Fruit fly (Drosophila melanogaster) whole organism, embryonic: ENCODE results near the gene CG42819.

Experiments
- Ada2b ChIP-seq: fragments of 200-800 bp; sonication (Bioruptor generic); IDR thresholded peaks from 2 replicates; pipeline ENCODE4 v1.3.6; 2022; ENCODE audit warnings: missing biosample characterization, missing genetic modification characterization
- B-H1 ChIP-seq: fragments of 200-800 bp; sonication (Bioruptor generic); IDR thresholded peaks from 3 replicates; pipeline ENCODE4 v1.3.6; 2022; ENCODE audit warnings: missing biosample characterization, missing genetic modification characterization
- Bgb ChIP-seq: fragments of 200-800 bp; sonication (Bioruptor generic); IDR thresholded peaks from 2 replicates; pipeline ENCODE4 v1.3.6; 2022; ENCODE audit warnings: missing biosample characterization, missing genetic modification characterization; ENCODE audit not compliant: partially characterized antibody
- Bteb2 ChIP-seq: fragments of 200-800 bp; sonication (Bioruptor generic); optimal IDR thresholded peaks from 2 replicates; lab custom pipeline; 2016; ENCODE audit warnings: missing biosample characterization, missing genetic modification characterization
- CG10267 ChIP-seq: fragments of 200-800 bp; sonication (Bioruptor generic); optimal IDR thresholded peaks from 2 replicates; lab custom pipeline; 2018; ENCODE audit warnings: missing biosample characterization, mild to moderate bottlenecking, missing genetic modification characterization, moderate library complexity
- CG11560 ChIP-seq: fragments of 200-800 bp; sonication (Bioruptor generic); IDR thresholded peaks from 3 replicates; pipeline ENCODE4 v1.3.6; 2022; ENCODE audit warnings: missing biosample characterization, missing genetic modification characterization
- CG13287 ChIP-seq: fragments of 200-800 bp; sonication (Bioruptor generic); IDR thresholded peaks from 2 replicates; pipeline ENCODE4 v1.3.6; 2022; ENCODE audit warnings: missing biosample characterization, missing genetic modification characterization; ENCODE audit not compliant: partially characterized antibody
- CG13296 ChIP-seq: fragments of 200-800 bp; sonication (Bioruptor generic); optimal IDR thresholded peaks from 3 replicates; lab custom pipeline; 2018; ENCODE audit warnings: missing biosample characterization, mild to moderate bottlenecking, missing genetic modification characterization
- CG14710 ChIP-seq: fragments of 200-800 bp; sonication (Bioruptor generic); optimal IDR thresholded peaks from 3 replicates; lab custom pipeline; 2019; ENCODE audit warnings: missing biosample characterization, mild to moderate bottlenecking, missing genetic modification characterization, moderate library complexity
- CG14860 ChIP-seq: fragments of 200-800 bp; sonication (Bioruptor generic); IDR thresholded peaks from 3 replicates; pipeline ENCODE4 v1.3.6; 2022; ENCODE audit warnings: missing biosample characterization, missing genetic modification characterization; ENCODE audit not compliant: partially characterized antibody
- CG17359 ChIP-seq: fragments of 200-800 bp; sonication (Bioruptor generic); optimal IDR thresholded peaks from 3 replicates; lab custom pipeline; 2018; ENCODE audit warnings: missing biosample characterization, mild to moderate bottlenecking, missing genetic modification characterization, moderate library complexity
- CG17912 ChIP-seq: fragments of 200-800 bp; sonication (Bioruptor generic); optimal IDR thresholded peaks from 2 replicates; lab custom pipeline; 2018; ENCODE audit warnings: missing biosample characterization, mild to moderate bottlenecking, missing genetic modification characterization
- CG18011 ChIP-seq: fragments of 200-800 bp; sonication (Bioruptor generic); optimal IDR thresholded peaks from 2 replicates; lab custom pipeline; 2017; ENCODE audit warnings: missing biosample characterization, missing genetic modification characterization, mild to moderate bottlenecking, moderate library complexity, missing genotype
- CG2875 ChIP-seq: fragments of 200-800 bp; sonication (Bioruptor generic); optimal IDR thresholded peaks from 2 replicates; lab custom pipeline; 2017; ENCODE audit warnings: missing biosample characterization, mild to moderate bottlenecking, missing genetic modification characterization, missing genetic modification reagents
- CG3065 ChIP-seq: fragments of 200-800 bp; sonication (Bioruptor generic); optimal IDR thresholded peaks from 2 replicates; lab custom pipeline; 2016; ENCODE audit warnings: missing biosample characterization, missing genetic modification characterization
- CG33213 ChIP-seq: fragments of 200-800 bp; sonication (Bioruptor generic); optimal IDR thresholded peaks from 3 replicates; lab custom pipeline; 2016; ENCODE audit warnings: missing biosample characterization, missing genetic modification characterization
- CG4617 ChIP-seq: fragments of 200-800 bp; sonication (Bioruptor generic); optimal IDR thresholded peaks from 3 replicates; lab custom pipeline; 2016; ENCODE audit warnings: missing biosample characterization, missing genetic modification characterization, borderline replicate concordance
- CG8944 ChIP-seq: fragments of 200-800 bp; sonication (Bioruptor generic); optimal IDR thresholded peaks from 3 replicates; lab custom pipeline; 2016; ENCODE audit warnings: missing biosample characterization, missing genetic modification characterization
- CkIIα-i1 ChIP-seq: fragments of 200-800 bp; sonication (Bioruptor generic); IDR thresholded peaks from 2 replicates; pipeline ENCODE4 v1.3.6; 2022; ENCODE audit warnings: missing biosample characterization, missing genetic modification characterization
- D ChIP-seq, 2 experiments: fragments of 200-800 bp in 1 of 2; fragments of >200 bp in 1 of 2; sonication (Bioruptor generic) in 1 of 2; optimal IDR thresholded peaks; 2 replicates in 1 of 2; 3 replicates in 1 of 2; lab custom pipeline; 2017; ENCODE audit warnings: mild to moderate bottlenecking in 1 of 2, missing biosample characterization in 1 of 2, missing genetic modification characterization in 1 of 2, missing genetic modification reagents in 1 of 2
- Ets97D ChIP-seq: fragments of 200-800 bp; sonication (Bioruptor generic); optimal IDR thresholded peaks from 3 replicates; lab custom pipeline; 2016; ENCODE audit warnings: missing biosample characterization, missing genetic modification characterization
- Fer3 ChIP-seq: fragments of 200-800 bp; sonication (Bioruptor generic); optimal IDR thresholded peaks from 2 replicates; lab custom pipeline; 2018; ENCODE audit warnings: missing biosample characterization, mild to moderate bottlenecking, missing genetic modification characterization, moderate library complexity
- Hey ChIP-seq: fragments of 200-800 bp; sonication (Bioruptor generic); optimal IDR thresholded peaks from 3 replicates; lab custom pipeline; 2018; ENCODE audit warnings: missing biosample characterization, mild to moderate bottlenecking, missing genetic modification characterization
- HmgD ChIP-seq: fragments of 200-800 bp; sonication (Bioruptor generic); optimal IDR thresholded peaks from 3 replicates; lab custom pipeline; 2016; ENCODE audit warnings: missing biosample characterization, missing genetic modification characterization
- Hmr ChIP-seq: fragments of 200-800 bp; sonication (Bioruptor generic); optimal IDR thresholded peaks from 3 replicates; lab custom pipeline; 2017; ENCODE audit warnings: mild to moderate bottlenecking, missing biosample characterization, missing genetic modification reagents, missing genetic modification characterization
- Lim3 ChIP-seq: fragments of 200-800 bp; sonication (Bioruptor generic); IDR thresholded peaks from 2 replicates; pipeline ENCODE4 v1.3.6; 2022; ENCODE audit warnings: missing biosample characterization, missing genetic modification characterization
- MESR4 ChIP-seq: fragments of 200-800 bp; sonication (Bioruptor generic); optimal IDR thresholded peaks from 2 replicates; lab custom pipeline; 2018; ENCODE audit warnings: missing biosample characterization, mild to moderate bottlenecking, missing genetic modification characterization, moderate library complexity
- Mad ChIP-seq: fragments of 200-800 bp; sonication (Bioruptor generic); optimal IDR thresholded peaks from 2 replicates; lab custom pipeline; 2016; ENCODE audit warnings: missing biosample characterization, missing genetic modification characterization
- NfI ChIP-seq: fragments of 200-800 bp; sonication (Bioruptor generic); optimal IDR thresholded peaks from 3 replicates; lab custom pipeline; 2018; ENCODE audit warnings: missing biosample characterization, mild to moderate bottlenecking, missing genetic modification characterization, moderate library complexity
- Poxn ChIP-seq: fragments of 200-800 bp; sonication (Bioruptor generic); IDR thresholded peaks from 2 replicates; pipeline ENCODE4 v1.3.6; 2022; ENCODE audit warnings: missing biosample characterization, missing genetic modification characterization
- Ptx1 ChIP-seq: fragments of 200-800 bp; sonication (Bioruptor generic); IDR thresholded peaks from 2 replicates; pipeline ENCODE4 v1.3.6; 2022; ENCODE audit warnings: missing biosample characterization, missing genetic modification characterization
- Tbp ChIP-seq: fragments of >200 bp; optimal IDR thresholded peaks from 2 replicates; lab custom pipeline; 2018; ENCODE audit warnings: missing biosample characterization, missing genetic modification characterization
- crp ChIP-seq, 2 experiments: fragments of 200-800 bp; sonication (Bioruptor generic); optimal IDR thresholded peaks; 2 replicates in 1 of 2; 3 replicates in 1 of 2; lab custom pipeline; 2017; ENCODE audit warnings: missing biosample characterization in 2 of 2, missing genetic modification characterization in 2 of 2, mild to moderate bottlenecking in 1 of 2, moderate library complexity in 1 of 2
- dimm ChIP-seq: fragments of 200-800 bp; sonication (Bioruptor generic); IDR thresholded peaks from 2 replicates; pipeline ENCODE4 v1.3.6; 2022; ENCODE audit warnings: missing biosample characterization, missing genetic modification characterization
- fd96Cb ChIP-seq: fragments of 200-800 bp; sonication (Bioruptor generic); optimal IDR thresholded peaks from 2 replicates; lab custom pipeline; 2018; ENCODE audit warnings: missing biosample characterization, mild to moderate bottlenecking, missing genetic modification characterization, moderate library complexity
- kah ChIP-seq: fragments of 200-800 bp; sonication (Bioruptor generic); optimal IDR thresholded peaks from 2 replicates; lab custom pipeline; 2018; ENCODE audit warnings: missing biosample characterization, mild to moderate bottlenecking, missing genetic modification characterization
- kni ChIP-seq: fragments of 200-800 bp; sonication (Bioruptor generic); optimal IDR thresholded peaks from 3 replicates; lab custom pipeline; 2017; ENCODE audit warnings: mild to moderate bottlenecking, missing biosample characterization, missing genetic modification reagents, missing genetic modification characterization
- lola ChIP-seq, 3 experiments: fragments of >200 bp in 2 of 3; fragments of 200-800 bp in 1 of 3; sonication (Bioruptor generic) in 1 of 3; optimal IDR thresholded peaks; 2 replicates each; lab custom pipeline; 2017 to 2019; ENCODE audit warnings: missing biosample characterization in 3 of 3, missing genetic modification characterization in 3 of 3, mild to moderate bottlenecking in 1 of 3, moderate library complexity in 1 of 3
- mld ChIP-seq: fragments of 200-800 bp; sonication (Bioruptor generic); IDR thresholded peaks from 3 replicates; pipeline ENCODE4 v1.3.6; 2022; ENCODE audit warnings: missing biosample characterization, missing genetic modification characterization; ENCODE audit not compliant: partially characterized antibody
- nau ChIP-seq: fragments of 200-800 bp; sonication (Bioruptor generic); optimal IDR thresholded peaks from 3 replicates; lab custom pipeline; 2017; ENCODE audit warnings: missing biosample characterization, mild to moderate bottlenecking, missing genetic modification characterization, missing genetic modification reagents
- otp ChIP-seq: fragments of 200-800 bp; sonication (Bioruptor generic); IDR thresholded peaks from 3 replicates; pipeline ENCODE4, ENCODE4 v1.3.6; 2022; ENCODE audit warnings: missing biosample characterization, missing genetic modification characterization
- sd ChIP-seq: fragments of 200-800 bp; sonication (Bioruptor generic); optimal IDR thresholded peaks from 3 replicates; lab custom pipeline; 2018; ENCODE audit warnings: missing biosample characterization, mild to moderate bottlenecking, missing genetic modification characterization, moderate library complexity
- so ChIP-seq: fragments of 200-800 bp; sonication (Bioruptor generic); IDR thresholded peaks from 3 replicates; pipeline ENCODE4 v1.3.6; 2022; ENCODE audit warnings: missing biosample characterization, missing genetic modification characterization
- tgo ChIP-seq: fragments of 200-800 bp; sonication (Bioruptor generic); IDR thresholded peaks from 3 replicates; pipeline ENCODE4 v1.3.6; 2022; ENCODE audit warnings: missing biosample characterization, missing genetic modification characterization
- tll ChIP-seq, 2 experiments: fragments of 200-800 bp in 1 of 2; fragments of >200 bp in 1 of 2; sonication (Bioruptor generic) in 1 of 2; optimal IDR thresholded peaks; 2 replicates each; lab custom pipeline; 2017 to 2019; ENCODE audit warnings: missing biosample characterization in 2 of 2, missing genetic modification characterization in 2 of 2, mild to moderate bottlenecking in 1 of 2, moderate library complexity in 1 of 2
- tup ChIP-seq: fragments of 200-800 bp; sonication (Bioruptor generic); optimal IDR thresholded peaks from 2 replicates; lab custom pipeline; 2016; ENCODE audit warnings: missing biosample characterization, mild to moderate bottlenecking, missing genetic modification characterization, moderate library complexity
- zen ChIP-seq: fragments of 200-800 bp; sonication (Bioruptor generic); optimal IDR thresholded peaks from 3 replicates; lab custom pipeline; 2018; ENCODE audit warnings: missing biosample characterization, mild to moderate bottlenecking, missing genetic modification characterization, moderate library complexity

The CG42819 gene

DNA sequence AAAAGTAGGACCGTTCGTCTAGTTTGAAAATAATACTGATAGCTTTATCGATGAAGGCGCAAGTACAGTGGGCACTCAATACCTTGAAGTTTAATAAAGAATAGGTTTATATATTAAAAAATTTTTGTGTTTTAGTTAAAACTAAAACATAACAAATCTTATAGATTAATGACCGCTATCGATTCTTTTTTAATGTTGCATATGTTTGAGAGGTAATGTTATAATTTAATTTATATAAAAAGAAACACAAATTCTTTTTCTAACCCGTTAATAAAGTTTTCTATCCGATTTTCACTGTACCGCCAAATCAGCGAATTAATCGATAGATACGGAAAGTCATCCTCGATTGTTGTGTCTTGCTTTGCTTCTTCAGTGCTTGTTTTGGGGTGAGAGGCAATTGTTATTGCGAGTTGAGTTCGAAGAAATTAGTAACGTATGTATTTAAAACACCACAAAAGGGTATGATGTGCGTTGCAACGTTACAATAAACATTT is 5.0 kb downstream of the CG42819 start, which contains the start of the genes Dad1 and CG13384 (continued):
- TF ChIP-seq Lim3 (GFP tag; lab: Robert Waterston, UW) (peak; percentile 10; the same call in 1 of the 2 replicates), CG10267 (peak; percentile 92), CG2875 (GFP tag; lab: Kevin White, UChicago) (peak; percentile 66), Mad (GFP tag; lab: Kevin White, UChicago) (peak; percentile 67), CG13287 (GFP tag; lab: Robert Waterston, UW) (peak; percentile 50), CG3065 (GFP tag; lab: Kevin White, UChicago) (peak; percentile 57), Fer3 (tag; lab: Kevin White, UChicago) (peak; percentile 95), otp (0 out of 3 replicates have a peak, but pooled peaks have one; percentile 55), tgo (GFP tag; lab: Robert Waterston, UW) (peak; percentile 94), Ptx1 (GFP tag; lab: Robert Waterston, UW) (peak; percentile 97), CG14860 (GFP tag; lab: Robert Waterston, UW) (no peak), CG8944 (peak; percentile 39), CG14710 (peak; percentile 96)

DNA sequence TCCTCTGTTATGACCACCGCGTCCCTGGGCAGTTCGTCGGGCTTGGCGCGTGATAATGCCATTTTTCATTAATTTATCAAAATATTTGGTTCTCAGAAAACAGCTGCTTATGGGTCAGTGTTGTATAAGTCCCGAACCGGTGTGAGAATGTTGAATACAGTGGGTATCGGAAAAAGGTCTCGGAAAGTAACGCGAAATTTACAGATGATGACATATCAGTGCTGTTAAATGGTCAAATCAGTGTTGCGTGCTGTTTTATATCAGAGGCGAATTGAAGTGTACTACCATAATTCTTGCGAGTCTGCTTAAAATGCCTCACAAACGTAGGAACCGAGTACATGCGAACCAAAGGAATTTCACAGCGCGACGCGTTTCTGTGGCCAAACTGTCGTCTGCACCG is 6.5 kb downstream of the CG42819 start, which contains the start of the genes CG13392 and Rcd4:
Gene CG13392 (minus strand): TSS at position 162 of the 400 bp plus-strand sequence.
Gene Rcd4 (plus strand): TSS at position 216 of the 400 bp plus-strand sequence.
- TF ChIP-seq so (GFP tag; lab: Robert Waterston, UW) = no peak
- TF ChIP-seq Ets97D = peak; percentile 81
- TF ChIP-seq CG17912 (GFP tag; lab: Kevin White, UChicago) = no peak
- TF ChIP-seq CG18011 (GFP tag; lab: Kevin White, UChicago) = peak; percentile 54
- no peak for TF ChIP-seq D (optimal IDR thresholded peaks at IDR 0.05; lab: Kevin White, UChicago)
- TF ChIP-seq D (GFP tag; optimal IDR thresholded peaks at IDR 0.05; lab: Kevin White, UChicago) = no peak
- no peak for TF ChIP-seq Hey (tag; lab: Kevin White, UChicago)
- TF ChIP-seq Hmr = peak; percentile 78
- no peak for TF ChIP-seq Poxn (GFP tag; lab: Robert Waterston, UW)
- TF ChIP-seq NfI (GFP tag; lab: Kevin White, UChicago) = peak; percentile 72
- no peak for TF ChIP-seq fd96Cb (tag; lab: Kevin White, UChicago)
- peak; percentile 76 for TF ChIP-seq tup (GFP tag; lab: Kevin White, UChicago)
- peak; percentile 60 to 91 for TF ChIP-seq crp (GFP tag; optimal IDR thresholded peaks at IDR 0.05; lab: Kevin White, UChicago)
- no peak for TF ChIP-seq Tbp (GFP tag; lab: Kevin White, UChicago)
- peak; percentile 13; the same call in 1 of the 3 replicates for TF ChIP-seq mld (GFP tag; lab: Robert Waterston, UW)
- TF ChIP-seq CG33213 (GFP tag; lab: Kevin White, UChicago) = peak; percentile 72
- TF ChIP-seq nau (GFP tag; lab: Kevin White, UChicago) = peak; percentile 32
- TF ChIP-seq HmgD = peak; percentile 63
- peak in 1 of 3 experiments; percentile 6 for TF ChIP-seq lola (GFP tag; optimal IDR thresholded peaks at IDR 0.05; lab: Kevin White, UChicago)
- no peak for TF ChIP-seq tll (GFP tag; optimal IDR thresholded peaks at IDR 0.05; lab: Kevin White, UChicago)
- TF ChIP-seq Ada2b (GFP tag; lab: Robert Waterston, UW) = peak; percentile 38
- no peak for TF ChIP-seq CkIIα-i1 (GFP tag; lab: Robert Waterston, UW)
- peak; percentile 78 for TF ChIP-seq MESR4
- no peak for TF ChIP-seq dimm (GFP tag; lab: Robert Waterston, UW)
- TF ChIP-seq CG11560 = no peak
- peak; percentile 84 for TF ChIP-seq CG4617
- TF ChIP-seq Bteb2 (GFP tag; lab: Kevin White, UChicago) = peak; percentile 57
- peak; percentile 64 for TF ChIP-seq kni (GFP tag; lab: Kevin White, UChicago)
- TF ChIP-seq kah (GFP tag; lab: Kevin White, UChicago) = peak; percentile 33
- TF ChIP-seq sd (tag; lab: Kevin White, UChicago) = peak; percentile 77
- TF ChIP-seq zen (tag; lab: Kevin White, UChicago) = peak; percentile 76
- TF ChIP-seq CG13296 (GFP tag; lab: Kevin White, UChicago) = peak; percentile 41
- peak; percentile 72 for TF ChIP-seq Bgb (GFP tag; lab: Robert Waterston, UW)
- TF ChIP-seq CG17359 = peak; percentile 56
- TF ChIP-seq B-H1 (GFP tag; lab: Robert Waterston, UW) = no peak
